Worm (Caenorhabditis elegans): Measurements from ENCODE around the gene Y57G11C.1142.

- TF ChIP-seq him-1 (tag; optimal IDR thresholded peaks at IDR 0.05), result no peak
- no peak for TF ChIP-seq dao-5 (tag; optimal IDR thresholded peaks at IDR 0.05)
- no peak for TF ChIP-seq W03F9.2 (tag; optimal IDR thresholded peaks at IDR 0.05)
Measured at ce11 chrIV:14824201-14824600, 21.8 kb downstream of the Y57G11C.1142 start.
